Worm (Caenorhabditis elegans) whole organism, mixed stage, embryonic: Measurements from ENCODE around the gene R05G6.1.

Experiments
- ceh-39 ChIP-seq: fragments of 150-350 bp; optimal IDR thresholded peaks from 2 replicates; lab custom pipeline; 2014; ENCODE audit warnings: missing biosample characterization, missing genetic modification characterization
- nhr-28 ChIP-seq: fragments of 150-350 bp; optimal IDR thresholded peaks from 2 replicates; lab custom pipeline; 2014; ENCODE audit warnings: missing biosample characterization, missing genetic modification characterization

ce11 chrIV:7497750-7498149, 34.7 kb upstream of the R05G6.1 start, which contains the start of gene egas-4:
- TF ChIP-seq nhr-28 (tag; lab: Kevin White, UChicago) (no peak), ceh-39 (tag; lab: Kevin White, UChicago) (no peak)
